Worm (Caenorhabditis elegans) whole organism, L4 larva: ENCODE results near the gene lgg-3.

Experiments
- D1046.2 ChIP-seq: fragments of 200-800 bp; sonication (Bioruptor generic); IDR thresholded peaks from 2 replicates; pipeline ENCODE4 v1.3.6; 2022; ENCODE audit warnings: missing genetic modification characterization, missing compliant biosample characterization
- ZK337.2 ChIP-seq: fragments of 200-800 bp; sonication (Bioruptor generic); IDR thresholded peaks from 2 replicates; pipeline ENCODE4 v1.3.6; 2022; ENCODE audit warnings: missing genetic modification reagents, missing genetic modification characterization, missing compliant biosample characterization
- ZK546.5 ChIP-seq, 2 experiments: sonication (generic microtip); optimal IDR thresholded peaks; 2 replicates each; lab custom pipeline; 2017; ENCODE audit warnings: missing biosample characterization in 2 of 2, missing genetic modification characterization in 2 of 2
- aha-1 ChIP-seq: fragments of 150-350 bp; peaks from one replicate; lab custom pipeline; 2014; ENCODE audit warnings: missing biosample characterization, missing genetic modification characterization
- ama-1 ChIP-seq: fragments of 150-350 bp; optimal IDR thresholded peaks from 2 replicates; lab custom pipeline; 2014; ENCODE audit warnings: inconsistent platforms, mixed read lengths
- ceh-20 ChIP-seq: fragments of 200-800 bp; sonication (Bioruptor generic); IDR thresholded peaks from 2 replicates; pipeline ENCODE4 v1.3.6; 2022; ENCODE audit warnings: missing genetic modification reagents, missing genetic modification characterization, missing compliant biosample characterization
- ceh-28 ChIP-seq: fragments of 150-350 bp; optimal IDR thresholded peaks from 2 replicates; lab custom pipeline; 2014; ENCODE audit warnings: missing biosample characterization, missing genetic modification reagents, missing genetic modification characterization
- cey-2 ChIP-seq: sonication (generic microtip); optimal IDR thresholded peaks from 3 replicates; lab custom pipeline; 2017; ENCODE audit warnings: missing genetic modification characterization, mild to moderate bottlenecking, missing compliant biosample characterization, antibody characterized with exemption, borderline replicate concordance; ENCODE audit not compliant: insufficient read depth
- ctbp-1 ChIP-seq: fragments of 200-800 bp; sonication (Bioruptor generic); IDR thresholded peaks from 2 replicates; pipeline ENCODE4 v1.3.6; 2022; ENCODE audit warnings: missing genetic modification reagents, missing genetic modification characterization, missing compliant biosample characterization
- daf-16 ChIP-seq, 3 experiments: sonication (generic microtip); optimal IDR thresholded peaks; 2 replicates each; lab custom pipeline; 2016 to 2017; ENCODE audit warnings: missing genetic modification characterization in 3 of 3, missing genetic modification reagents in 3 of 3, mild to moderate bottlenecking in 2 of 3, missing compliant biosample characterization in 2 of 3, missing biosample characterization in 1 of 3, moderate library complexity in 1 of 3
- daf-19 ChIP-seq: fragments of 200-800 bp; sonication (Bioruptor generic); conservative IDR thresholded peaks from 2 replicates; pipeline ENCODE4 v1.3.6; 2022; ENCODE audit warnings: missing genetic modification characterization, missing compliant biosample characterization
- daf-8 ChIP-seq: fragments of 200-800 bp; sonication (Bioruptor generic); IDR thresholded peaks from 2 replicates; pipeline ENCODE4 v1.3.6; 2022; ENCODE audit warnings: missing genetic modification characterization, missing compliant biosample characterization
- dmd-6 ChIP-seq: fragments of 200-800 bp; sonication (Bioruptor generic); IDR thresholded peaks from 2 replicates; pipeline ENCODE4 v1.3.6; 2022; ENCODE audit warnings: missing genetic modification reagents, missing genetic modification characterization, missing compliant biosample characterization
- dmd-8 ChIP-seq: fragments of 200-800 bp; sonication (Bioruptor generic); IDR thresholded peaks from 2 replicates; pipeline ENCODE4 v1.3.6; 2022; ENCODE audit warnings: missing genetic modification characterization, missing compliant biosample characterization
- dve-1 ChIP-seq: sonication (generic microtip); optimal IDR thresholded peaks from 2 replicates; lab custom pipeline; 2017; ENCODE audit warnings: antibody characterized with exemption, mild to moderate bottlenecking, missing genetic modification characterization, missing compliant biosample characterization; ENCODE audit not compliant: insufficient read depth
- hlh-11 ChIP-seq: fragments of 200-800 bp; sonication (Bioruptor generic); optimal IDR thresholded peaks from 2 replicates; lab custom pipeline; 2018; ENCODE audit warnings: mild to moderate bottlenecking, missing genetic modification characterization, missing compliant biosample characterization
- lin-15B ChIP-seq: fragments of 150-350 bp; sonication (generic microtip); optimal IDR thresholded peaks from 3 replicates; lab custom pipeline; 2014; ENCODE audit warnings: missing biosample characterization, missing genetic modification characterization
- lin-29 ChIP-seq: fragments of 200-800 bp; sonication (Bioruptor generic); IDR thresholded peaks from 2 replicates; pipeline ENCODE4 v1.3.6; 2022; ENCODE audit warnings: missing genetic modification reagents, missing genetic modification characterization, missing compliant biosample characterization
- mdl-1 ChIP-seq, 2 experiments: fragments of 150-350 bp in 1 of 2; sonication (generic microtip) in 1 of 2; optimal IDR thresholded peaks; 2 replicates each; lab custom pipeline; 2014 to 2017; ENCODE audit warnings: missing biosample characterization in 2 of 2, missing genetic modification characterization in 2 of 2
- nhr-237 ChIP-seq: sonication (generic microtip); optimal IDR thresholded peaks from 2 replicates; lab custom pipeline; 2017; ENCODE audit warnings: missing biosample characterization, missing genetic modification characterization
- nhr-28 ChIP-seq: fragments of 150-350 bp; optimal IDR thresholded peaks from 2 replicates; lab custom pipeline; 2014; ENCODE audit warnings: missing biosample characterization, missing genetic modification characterization
- pha-4 ChIP-seq, 2 experiments: fragments of 150-350 bp in 1 of 2; fragments of 200-800 bp in 1 of 2; sonication (Bioruptor generic) in 1 of 2; IDR thresholded peaks in 1 of 2; optimal IDR thresholded peaks in 1 of 2; 2 replicates each; pipeline versions ENCODE4 v1.3.6 to Lab custom; 2014 to 2022; ENCODE audit warnings: missing genetic modification characterization in 2 of 2, missing genetic modification reagents in 2 of 2, missing biosample characterization in 1 of 2, missing compliant biosample characterization in 1 of 2
- php-3 ChIP-seq: fragments of 200-800 bp; sonication (Bioruptor generic); IDR thresholded peaks from 2 replicates; pipeline ENCODE4 v1.3.6; 2022; ENCODE audit warnings: missing genetic modification reagents, missing genetic modification characterization, missing compliant biosample characterization
- pqm-1 ChIP-seq: sonication (generic microtip); optimal IDR thresholded peaks from 2 replicates; lab custom pipeline; 2017; ENCODE audit warnings: missing biosample characterization, missing genetic modification characterization
- skn-1 ChIP-seq: fragments of 150-350 bp; optimal IDR thresholded peaks from 2 replicates; lab custom pipeline; 2014; ENCODE audit warnings: missing biosample characterization, missing genetic modification characterization
- spr-1 ChIP-seq: sonication (generic microtip); optimal IDR thresholded peaks from 2 replicates; lab custom pipeline; 2016; ENCODE audit warnings: mild to moderate bottlenecking, missing genetic modification characterization, missing compliant biosample characterization
- unc-130 ChIP-seq: sonication (generic microtip); optimal IDR thresholded peaks from 2 replicates; lab custom pipeline; 2016; ENCODE audit warnings: missing genetic modification reagents, missing genetic modification characterization, missing compliant biosample characterization
- unc-39 ChIP-seq: sonication (generic microtip); optimal IDR thresholded peaks from 2 replicates; lab custom pipeline; 2017; ENCODE audit warnings: missing biosample characterization, missing genetic modification characterization
- zip-11 ChIP-seq: fragments of 200-800 bp; sonication (Bioruptor generic); IDR thresholded peaks from 2 replicates; pipeline ENCODE4 v1.3.6; 2022; ENCODE audit warnings: missing genetic modification characterization, missing compliant biosample characterization
- ztf-11 ChIP-seq: fragments of 150-350 bp; optimal IDR thresholded peaks from 2 replicates; lab custom pipeline; 2014; ENCODE audit warnings: missing biosample characterization, missing genetic modification characterization

lgg-3 gene

DNA sequence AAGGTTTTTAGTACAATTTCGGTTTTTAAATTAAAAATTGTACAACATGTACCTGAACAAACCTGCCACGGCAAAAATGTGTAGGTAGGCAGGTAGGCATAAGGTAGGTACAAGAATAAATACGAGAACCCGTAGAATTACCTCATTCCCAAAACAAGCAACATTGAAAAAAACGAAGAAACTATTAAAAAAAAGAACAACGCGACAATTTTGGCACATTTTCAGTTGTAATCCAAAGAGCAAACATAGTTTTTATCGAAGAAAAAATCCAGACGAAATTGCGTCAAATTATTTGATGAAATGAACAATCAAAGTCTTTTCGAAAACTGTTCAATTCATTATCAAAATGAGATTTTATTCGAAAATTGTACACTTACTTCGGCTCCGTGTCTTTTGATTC lies 42.9 kb upstream of the lgg-3 start, which contains the start of gene B0244.16:
TSS of gene B0244.16 (plus strand) at position 301 of the 400 bp plus-strand sequence.
- no peak for TF ChIP-seq unc-130
- no peak for TF ChIP-seq daf-19
- no peak for TF ChIP-seq pha-4 (GFP tag; IDR thresholded peaks at IDR 0.05; lab: Robert Waterston, UW)
- TF ChIP-seq pha-4 (tag; optimal IDR thresholded peaks at IDR 0.05; lab: Kevin White, UChicago), result no peak
- TF ChIP-seq dmd-8 (GFP tag; lab: Robert Waterston, UW), result no peak
- TF ChIP-seq daf-8 (GFP tag; lab: Robert Waterston, UW), result no peak
- TF ChIP-seq ceh-20 (GFP tag; lab: Robert Waterston, UW), result no peak
- TF ChIP-seq dve-1, result no peak
- no peak for TF ChIP-seq unc-39 (tag; lab: Kevin White, UChicago)
- TF ChIP-seq lin-29, result no peak
- TF ChIP-seq ztf-11 (tag; lab: Kevin White, UChicago), result no peak
- no peak for TF ChIP-seq ZK337.2
- TF ChIP-seq mdl-1 (tag; optimal IDR thresholded peaks at IDR 0.05; lab: Kevin White, UChicago), result no peak
- TF ChIP-seq zip-11 (GFP tag; lab: Robert Waterston, UW), result no peak

DNA sequence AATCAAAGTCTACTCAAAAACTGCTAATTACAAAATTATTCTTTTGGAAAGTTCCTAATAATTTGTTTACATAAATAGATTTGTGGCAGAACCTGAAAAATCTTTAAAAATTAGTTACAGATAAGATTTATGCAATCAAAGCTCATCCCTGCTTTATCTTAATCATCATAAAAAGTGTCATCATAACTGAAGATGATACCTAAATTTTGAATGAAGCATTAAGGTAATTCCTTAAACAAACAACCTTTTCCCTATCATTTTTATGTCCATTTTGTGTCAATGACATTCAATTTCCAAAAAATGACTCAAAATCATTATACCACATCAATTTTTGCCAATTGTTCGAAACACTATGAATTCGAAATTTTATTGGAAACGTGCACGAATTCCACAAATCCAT lies 39.9 kb upstream of the lgg-3 start, which contains the start of gene B0244.6:
TSS of gene B0244.6 (plus strand) at position 301 of the 400 bp plus-strand sequence.
- TF ChIP-seq php-3 (GFP tag; lab: Robert Waterston, UW), result no peak
- TF ChIP-seq pqm-1 (tag; lab: Kevin White, UChicago), result no peak
- TF ChIP-seq dve-1, result peak; percentile 10
- no peak for TF ChIP-seq cey-2 (tag; lab: Kevin White, UChicago)
- no peak for TF ChIP-seq D1046.2 (GFP tag; lab: Robert Waterston, UW)
- no peak for TF ChIP-seq daf-8 (GFP tag; lab: Robert Waterston, UW)
- no peak for TF ChIP-seq nhr-237 (tag; lab: Kevin White, UChicago)
- TF ChIP-seq, all 104 proteins: peak for 1

DNA sequence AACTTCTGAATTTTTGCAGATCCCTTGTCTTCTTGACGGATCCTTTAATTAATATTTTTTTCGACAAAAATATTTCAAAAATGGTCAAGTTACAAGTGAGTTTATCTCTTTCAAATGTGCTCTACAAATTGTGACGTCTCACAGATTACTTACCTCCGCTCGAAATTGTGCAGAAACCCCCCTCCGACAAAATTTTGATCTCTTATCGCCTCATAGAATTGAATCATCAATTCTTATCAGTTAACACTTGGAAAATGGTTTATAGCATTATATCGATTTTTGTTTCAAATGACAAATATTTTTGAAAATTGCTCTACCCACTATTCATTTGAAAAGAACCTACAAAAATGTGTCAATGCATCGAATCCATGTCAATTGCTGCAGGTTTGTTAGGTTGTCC lies 37.1 kb upstream of the lgg-3 start, which contains the start of gene B0244.10:
TSS of gene B0244.10 (plus strand) at position 254 of the 400 bp plus-strand sequence.
- TF ChIP-seq dmd-6 (peak; percentile 84), dve-1 (peak; percentile 63), pqm-1 (tag; lab: Kevin White, UChicago) (peak; percentile 84), daf-16 (GFP tag; optimal IDR thresholded peaks at IDR 0.05; lab: Kevin White, UChicago) (no peak), daf-16 (tag; optimal IDR thresholded peaks at IDR 0.05; lab: Kevin White, UChicago) (peak; percentile 27), hlh-11 (tag; lab: Kevin White, UChicago) (peak; percentile 38), spr-1 (tag; lab: Kevin White, UChicago) (no peak), skn-1 (no peak), nhr-28 (tag; lab: Kevin White, UChicago) (peak; percentile 71), lin-15B (tag; lab: Kevin White, UChicago) (no peak), php-3 (GFP tag; lab: Robert Waterston, UW) (peak; percentile 49; the same call in 1 of the 2 replicates), ama-1 (lab: Kevin White, UChicago) (no peak)

DNA sequence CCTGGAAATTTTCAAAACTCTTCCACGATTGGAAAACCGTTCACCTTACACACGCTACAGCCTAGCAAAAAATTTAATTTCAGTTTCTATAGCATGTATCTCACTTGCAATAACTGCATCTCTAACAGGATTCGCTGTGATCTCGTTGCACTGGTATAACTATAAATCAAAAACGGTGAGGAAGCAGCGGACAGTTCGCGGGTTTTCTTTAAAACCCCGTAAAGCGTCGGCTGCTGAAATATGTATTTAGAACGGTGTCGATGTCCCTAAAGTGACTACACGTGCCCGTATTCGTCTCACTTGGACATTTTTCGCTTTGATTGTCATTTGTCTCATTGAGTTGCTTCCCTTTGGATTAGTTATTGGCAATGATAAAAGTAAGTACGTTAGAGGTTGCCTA lies 36.5 kb upstream of the lgg-3 start:
- no peak for TF ChIP-seq ctbp-1 (GFP tag; lab: Robert Waterston, UW)
- TF ChIP-seq D1046.2 (GFP tag; lab: Robert Waterston, UW), result no peak
- TF ChIP-seq aha-1 (tag; lab: Kevin White, UChicago), result peak; percentile 73
- TF ChIP-seq, all 104 proteins: peak for 1

DNA sequence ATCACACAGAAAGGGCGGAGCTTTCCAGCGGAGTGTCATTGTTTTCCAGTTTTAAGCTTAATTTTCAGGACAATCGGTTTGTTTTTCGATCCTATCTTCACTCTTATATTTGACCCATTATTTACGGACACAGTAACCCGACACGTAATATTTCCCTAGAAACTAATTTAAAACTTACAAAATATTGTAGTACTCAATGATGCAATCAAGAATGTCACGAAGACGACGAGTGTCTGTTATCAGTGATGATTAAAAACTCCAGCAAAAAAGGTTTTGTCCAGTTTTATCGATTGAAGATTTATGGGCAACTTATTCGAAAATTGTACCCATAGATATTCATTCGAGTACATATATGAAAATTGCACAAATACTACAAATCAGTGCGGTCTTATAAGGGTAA lies 35.1 kb upstream of the lgg-3 start, which contains the start of gene B0244.17:
TSS of gene B0244.17 (plus strand) at position 301 of the 400 bp plus-strand sequence.
- TF ChIP-seq nhr-237 (tag; lab: Kevin White, UChicago) (no peak), nhr-28 (tag; lab: Kevin White, UChicago) (peak; percentile 37)

DNA sequence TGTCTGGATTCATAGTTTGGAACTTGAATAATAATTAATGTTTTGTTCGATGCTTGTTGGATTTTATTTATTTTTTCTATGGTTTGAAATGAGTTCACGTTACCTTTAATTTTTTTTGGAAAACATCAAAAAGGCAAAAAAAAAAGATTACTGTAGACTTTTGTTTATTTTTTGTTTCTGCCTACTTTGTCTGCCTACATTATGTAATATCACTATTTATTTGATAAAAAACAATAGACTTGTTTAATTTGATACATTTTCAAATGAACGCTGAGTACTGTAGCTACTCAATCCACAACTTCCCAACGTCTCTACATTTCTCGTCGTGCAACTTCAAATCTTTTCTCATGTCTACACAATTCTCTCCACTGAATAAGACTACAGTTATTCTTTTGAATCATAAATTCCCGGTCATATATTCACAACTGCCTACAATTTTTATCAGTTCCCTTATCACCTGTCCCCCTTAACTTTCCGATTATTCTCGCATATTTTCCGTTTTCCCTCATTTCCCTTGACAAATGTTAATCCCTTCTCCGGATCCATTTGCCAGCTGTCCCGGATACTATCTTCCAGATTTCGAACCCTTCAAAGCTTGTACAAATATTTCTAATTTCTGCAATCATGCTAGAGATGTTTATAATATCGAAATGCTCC lies 33.3 kb upstream of the lgg-3 start, which contains the start of the genes B0244.9 and B0244.7:
TSS of gene B0244.9 (minus strand) at position 51 of the 657 bp plus-strand sequence.
TSS of gene B0244.7 (plus strand) at position 522 of the 657 bp plus-strand sequence.
- TF ChIP-seq ceh-28 (tag; lab: Kevin White, UChicago) (no peak), unc-39 (tag; lab: Kevin White, UChicago) (no peak), nhr-28 (tag; lab: Kevin White, UChicago) (peak; percentile 62), pqm-1 (tag; lab: Kevin White, UChicago) (peak; percentile 56), ZK546.5 (tag; optimal IDR thresholded peaks at IDR 0.05; lab: Kevin White, UChicago) (no peak)
